Fruit fly (Drosophila melanogaster) whole organism, prepupa: ENCODE measurements around the gene CG10222.

ENCODE experiments used
- Blimp-1 ChIP-seq: fragments of 200-800 bp; sonication (Bioruptor generic); optimal IDR thresholded peaks from 3 replicates; lab custom pipeline; 2017; ENCODE audit warnings: missing biosample characterization, missing genetic modification characterization, mild to moderate bottlenecking, moderate library complexity, missing genetic modification reagents
- CG11762 ChIP-seq: fragments of 200-800 bp; sonication (Bioruptor generic); optimal IDR thresholded peaks from 3 replicates; lab custom pipeline; 2016; ENCODE audit warnings: missing biosample characterization, missing genetic modification characterization; ENCODE audit not compliant: insufficient read depth
- CG15336 ChIP-seq: fragments of 200-800 bp; sonication (Bioruptor generic); IDR thresholded peaks from 2 replicates; pipeline ENCODE4 v1.3.6; 2022; ENCODE audit warnings: missing biosample characterization, missing genetic modification characterization
- CG1621 ChIP-seq: fragments of 200-800 bp; sonication (Bioruptor generic); optimal IDR thresholded peaks from 3 replicates; lab custom pipeline; 2018; ENCODE audit warnings: missing biosample characterization, mild to moderate bottlenecking, missing genetic modification characterization
- CG16779 ChIP-seq: fragments of 200-800 bp; sonication (Bioruptor generic); optimal IDR thresholded peaks from 3 replicates; lab custom pipeline; 2017; ENCODE audit warnings: missing biosample characterization, mild to moderate bottlenecking, missing genetic modification characterization
- CG32006 ChIP-seq: fragments of 200-800 bp; sonication (Bioruptor generic); optimal IDR thresholded peaks from 3 replicates; lab custom pipeline; 2017; ENCODE audit warnings: missing biosample characterization, mild to moderate bottlenecking, missing genetic modification characterization
- CG34406 ChIP-seq: fragments of 200-800 bp; sonication (Bioruptor generic); optimal IDR thresholded peaks from 3 replicates; lab custom pipeline; 2016; ENCODE audit warnings: missing biosample characterization, missing genetic modification characterization
- CG3919 ChIP-seq: fragments of 200-800 bp; sonication (Bioruptor generic); optimal IDR thresholded peaks from 3 replicates; lab custom pipeline; 2016; ENCODE audit warnings: missing biosample characterization, missing genetic modification characterization
- CG4318 ChIP-seq: fragments of 200-800 bp; sonication (Bioruptor generic); optimal IDR thresholded peaks from 3 replicates; lab custom pipeline; 2017; ENCODE audit warnings: missing biosample characterization, mild to moderate bottlenecking, missing genetic modification characterization
- CG6163 ChIP-seq: fragments of 200-800 bp; sonication (Bioruptor generic); IDR thresholded peaks from 3 replicates; pipeline ENCODE4 v1.3.6; 2022; ENCODE audit warnings: missing biosample characterization, missing genetic modification characterization
- CG6808 ChIP-seq: fragments of 200-800 bp; sonication (Bioruptor generic); optimal IDR thresholded peaks from 3 replicates; lab custom pipeline; 2017; ENCODE audit warnings: missing biosample characterization, missing genetic modification characterization, mild to moderate bottlenecking, moderate library complexity, missing genetic modification reagents
- CG8319 ChIP-seq: fragments of 200-800 bp; sonication (Bioruptor generic); optimal IDR thresholded peaks from 3 replicates; lab custom pipeline; 2016; ENCODE audit warnings: missing biosample characterization, missing genetic modification characterization
- CG8632 ChIP-seq: fragments of 200-800 bp; sonication (Bioruptor generic); optimal IDR thresholded peaks from 3 replicates; lab custom pipeline; 2016; ENCODE audit warnings: missing biosample characterization, missing genetic modification characterization
- CG9139 ChIP-seq: fragments of 200-800 bp; sonication (Bioruptor generic); optimal IDR thresholded peaks from 3 replicates; lab custom pipeline; 2017; ENCODE audit warnings: missing biosample characterization, mild to moderate bottlenecking, missing genetic modification characterization
- Ets21C ChIP-seq: fragments of 200-800 bp; sonication (Bioruptor generic); optimal IDR thresholded peaks from 3 replicates; lab custom pipeline; 2016; ENCODE audit warnings: missing biosample characterization, missing genetic modification characterization
- Ets96B ChIP-seq: fragments of 200-800 bp; optimal IDR thresholded peaks from 2 replicates; lab custom pipeline; 2019; ENCODE audit warnings: missing biosample characterization, mild to moderate bottlenecking, missing genetic modification characterization, moderate library complexity
- Gug ChIP-seq: fragments of 200-800 bp; sonication (Bioruptor generic); IDR thresholded peaks from 2 replicates; pipeline ENCODE4 v1.3.6; 2022; ENCODE audit warnings: missing biosample characterization, missing genetic modification characterization
- Met ChIP-seq: fragments of 200-800 bp; sonication (Bioruptor generic); optimal IDR thresholded peaks from 3 replicates; lab custom pipeline; 2016; ENCODE audit warnings: missing biosample characterization, missing genetic modification characterization
- OdsH ChIP-seq: fragments of 200-800 bp; sonication (Bioruptor generic); optimal IDR thresholded peaks from 3 replicates; lab custom pipeline; 2016; ENCODE audit warnings: missing biosample characterization, missing genetic modification characterization
- Smox ChIP-seq: fragments of 200-800 bp; sonication (Bioruptor generic); optimal IDR thresholded peaks from 3 replicates; lab custom pipeline; 2016; ENCODE audit warnings: missing biosample characterization, missing genetic modification characterization
- Sox14 ChIP-seq: fragments of 200-800 bp; sonication (Bioruptor generic); optimal IDR thresholded peaks from 3 replicates; lab custom pipeline; 2016; ENCODE audit warnings: missing biosample characterization, missing genetic modification characterization
- Sox15 ChIP-seq: fragments of 200-800 bp; sonication (Bioruptor generic); optimal IDR thresholded peaks from 3 replicates; lab custom pipeline; 2016; ENCODE audit warnings: missing biosample characterization, missing genetic modification characterization
- achi ChIP-seq: fragments of 200-800 bp; sonication (Bioruptor generic); optimal IDR thresholded peaks from 3 replicates; lab custom pipeline; 2016; ENCODE audit warnings: missing biosample characterization, missing genetic modification characterization
- acj6 ChIP-seq: fragments of 200-800 bp; sonication (Bioruptor generic); optimal IDR thresholded peaks from 3 replicates; lab custom pipeline; 2016; ENCODE audit warnings: missing biosample characterization, missing genetic modification characterization
- dac ChIP-seq: fragments of 200-800 bp; sonication (Bioruptor generic); optimal IDR thresholded peaks from 2 replicates; lab custom pipeline; 2017; ENCODE audit warnings: missing biosample characterization, mild to moderate bottlenecking, missing genetic modification characterization
- dsx ChIP-seq: fragments of 200-800 bp; optimal IDR thresholded peaks from 3 replicates; lab custom pipeline; 2019; ENCODE audit warnings: missing biosample characterization, mild to moderate bottlenecking, missing genetic modification characterization, moderate library complexity; ENCODE audit not compliant: poor library complexity, severe bottlenecking
- eg ChIP-seq: fragments of 200-800 bp; sonication (Bioruptor generic); IDR thresholded peaks from 3 replicates; pipeline ENCODE4 v1.3.6; 2022; ENCODE audit warnings: missing biosample characterization, missing genetic modification characterization
- esn ChIP-seq: fragments of 200-800 bp; sonication (Bioruptor generic); optimal IDR thresholded peaks from 2 replicates; lab custom pipeline; 2016; ENCODE audit warnings: missing biosample characterization, mild to moderate bottlenecking, missing genetic modification characterization, moderate library complexity
- fkh ChIP-seq: fragments of 200-800 bp; sonication (Bioruptor generic); optimal IDR thresholded peaks from 3 replicates; lab custom pipeline; 2017; ENCODE audit warnings: missing biosample characterization, mild to moderate bottlenecking, missing genetic modification characterization, moderate library complexity
- lz ChIP-seq: fragments of 200-800 bp; sonication (Bioruptor generic); optimal IDR thresholded peaks from 3 replicates; lab custom pipeline; 2016; ENCODE audit warnings: missing biosample characterization, missing genetic modification characterization
- net ChIP-seq: fragments of 200-800 bp; sonication (Bioruptor generic); optimal IDR thresholded peaks from 3 replicates; lab custom pipeline; 2016; ENCODE audit warnings: missing biosample characterization, missing genetic modification characterization
- spab ChIP-seq: fragments of 200-800 bp; sonication (Bioruptor generic); optimal IDR thresholded peaks from 2 replicates; lab custom pipeline; 2017; ENCODE audit warnings: missing biosample characterization, mild to moderate bottlenecking, missing genetic modification characterization, missing genetic modification reagents
- ss ChIP-seq, 2 experiments: fragments of 200-800 bp; sonication (Bioruptor generic); optimal IDR thresholded peaks; 2 replicates in 1 of 2; 3 replicates in 1 of 2; lab custom pipeline; 2017 to 2018; ENCODE audit warnings: mild to moderate bottlenecking in 2 of 2, missing biosample characterization in 2 of 2, missing genetic modification characterization in 2 of 2, moderate library complexity in 1 of 2
- svp ChIP-seq: fragments of 200-800 bp; sonication (Bioruptor generic); peaks from one replicate; lab custom pipeline; 2016; ENCODE audit warnings: missing biosample characterization, missing genetic modification characterization
- topi ChIP-seq: fragments of 200-800 bp; sonication (Bioruptor generic); optimal IDR thresholded peaks from 3 replicates; lab custom pipeline; 2016; ENCODE audit warnings: missing biosample characterization, missing genetic modification characterization

Gene CG10222

dm6 chr3L:13393538-13393937 is 18.7 kb downstream of the CG10222 start (continued):
- TF ChIP-seq achi (GFP tag; lab: Kevin White, UChicago) (peak; percentile 29), net (GFP tag; lab: Kevin White, UChicago) (no peak), Ets21C (no peak), CG34406 (GFP tag; lab: Kevin White, UChicago) (peak; percentile 59), CG6163 (GFP tag; lab: Robert Waterston, UW) (no peak; the same call in 2 of the 3 replicates), Gug (GFP tag; lab: Robert Waterston, UW) (no peak), esn (GFP tag; lab: Kevin White, UChicago) (no peak), Ets96B (no peak), dsx (no peak), Sox14 (GFP tag; lab: Kevin White, UChicago) (no peak), CG8632 (GFP tag; lab: Kevin White, UChicago) (peak; percentile 51), topi (GFP tag; lab: Kevin White, UChicago) (peak; percentile 58), CG11762 (GFP tag; lab: Kevin White, UChicago) (no peak), ss (GFP tag; optimal IDR thresholded peaks at IDR 0.05; lab: Kevin White, UChicago) (no peak), acj6 (peak; percentile 30), lz (peak; percentile 42), CG8319 (GFP tag; lab: Kevin White, UChicago) (peak; percentile 21), CG16779 (no peak), CG3919 (no peak), CG32006 (GFP tag; lab: Kevin White, UChicago) (no peak), CG15336 (GFP tag; lab: Robert Waterston, UW) (no peak), CG4318 (GFP tag; lab: Kevin White, UChicago) (no peak), eg (no peak), spab (peak; percentile 9)
- TF ChIP-seq, all 60 proteins: peak for 18

dm6 chr3L:13389834-13390233 is 22.4 kb downstream of the CG10222 start, which contains the start of gene Poc1:
Poc1 (minus strand) TSS chr3L:13390006.
- TF ChIP-seq svp: peak; percentile 22
- TF ChIP-seq OdsH: no peak
- no peak for TF ChIP-seq Sox15 (GFP tag; lab: Kevin White, UChicago)

DNA sequence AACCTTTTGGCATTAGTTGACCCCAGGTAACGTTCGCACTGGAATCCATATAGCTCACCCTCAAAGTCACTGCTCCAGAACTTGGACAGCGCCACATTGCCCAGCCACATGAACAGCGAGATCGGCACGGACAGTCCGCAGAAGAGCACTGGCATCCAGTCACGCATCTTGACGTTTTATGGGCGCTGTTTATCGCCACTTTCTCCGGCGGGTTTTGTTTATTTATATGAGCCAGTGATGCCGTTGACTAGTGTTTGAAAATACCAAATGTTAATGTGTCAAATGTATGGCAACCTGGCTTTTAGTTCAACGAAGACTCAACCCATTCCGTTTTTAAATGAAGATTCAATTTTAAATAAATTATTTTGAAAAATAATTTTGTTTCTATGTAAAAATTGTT is 24.6 kb downstream of the CG10222 start, which contains the start of gene CG10171:
Gene CG10171, minus strand, starts transcription at position 300 of the 400 bp plus-strand sequence.
- TF ChIP-seq CG1621 (tag; lab: Kevin White, UChicago) (peak; percentile 24), CG6808 (GFP tag; lab: Kevin White, UChicago) (peak; percentile 81), svp (peak; percentile 88), fkh (GFP tag; lab: Kevin White, UChicago) (peak; percentile 95), Smox (GFP tag; lab: Kevin White, UChicago) (no peak)

- TF ChIP-seq dsx (no peak), CG32006 (GFP tag; lab: Kevin White, UChicago) (no peak), Sox15 (GFP tag; lab: Kevin White, UChicago) (no peak), Ets96B (no peak), CG9139 (GFP tag; lab: Kevin White, UChicago) (no peak), Met (GFP tag; lab: Kevin White, UChicago) (no peak), Blimp-1 (GFP tag; lab: Kevin White, UChicago) (no peak), dac (GFP tag; lab: Kevin White, UChicago) (no peak)
These were observed 27.8 kb downstream of the CG10222 start, which contains the start of gene CG14110 for dm6 chr3L:13384489-13384888. CG14110 (plus strand) TSS chr3L:13384789.
